Worm (Caenorhabditis elegans): ENCODE data around the gene Y43F8B.29.

The Y43F8B.29 gene

DNA sequence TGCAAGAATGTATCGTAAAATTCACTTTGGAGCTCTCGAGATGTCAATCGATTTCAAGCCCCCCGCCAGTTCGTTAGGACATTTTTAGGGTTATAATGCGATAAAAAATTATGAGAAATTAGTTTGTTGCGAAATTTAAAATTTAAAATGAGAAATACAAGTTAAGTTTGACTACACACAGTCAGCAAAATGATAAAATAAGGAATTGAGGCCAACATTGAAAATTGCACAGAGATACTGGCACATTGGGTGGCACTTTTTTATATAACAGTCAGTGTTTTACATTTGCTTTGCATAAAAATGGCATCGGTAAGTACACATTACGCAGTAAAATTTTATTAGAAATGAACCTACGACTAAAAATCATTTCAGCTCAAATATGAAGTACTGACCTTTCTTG is 23.3 kb upstream of the Y43F8B.29 start, which contains the start of gene Y43F8B.12:
Gene Y43F8B.12 (plus strand): TSS at position 301 of the 400 bp plus-strand sequence.
- TF ChIP-seq ZK337.2 (GFP tag; IDR thresholded peaks at IDR 0.05) (no peak), nhr-42 (GFP tag; IDR thresholded peaks at IDR 0.05) (no peak), sdz-12 (GFP tag; optimal IDR thresholded peaks at IDR 0.05) (no peak), F37D6.2 (tag; optimal IDR thresholded peaks at IDR 0.05) (no peak), nhr-6 (tag; optimal IDR thresholded peaks at IDR 0.05) (no peak), mxl-3 (GFP tag; optimal IDR thresholded peaks at IDR 0.05) (no peak), daf-16 (GFP tag; optimal IDR thresholded peaks at IDR 0.05) (no peak), daf-16 (tag; optimal IDR thresholded peaks at IDR 0.05) (no peak), dve-1 (tag; optimal IDR thresholded peaks at IDR 0.05; ENCODE audit: insufficient read depth) (no peak), spr-1 (tag; optimal IDR thresholded peaks at IDR 0.05) (no peak), attf-4 (tag; optimal IDR thresholded peaks at IDR 0.05) (no peak), rbr-2 (tag; optimal IDR thresholded peaks at IDR 0.05) (no peak), zfp-2 (tag; optimal IDR thresholded peaks at IDR 0.05) (no peak), snpc-4 (tag; optimal IDR thresholded peaks at IDR 0.05) (no peak), fos-1 (tag; optimal IDR thresholded peaks at IDR 0.05) (no peak), fkh-10 (GFP tag; optimal IDR thresholded peaks at IDR 0.05) (no peak), spr-3 (GFP tag; optimal IDR thresholded peaks at IDR 0.05) (no peak), F44E2.7 (GFP tag; IDR thresholded peaks at IDR 0.05) (no peak), egl-27 (tag; optimal IDR thresholded peaks at IDR 0.05) (no peak), ctbp-1 (GFP tag; IDR thresholded peaks at IDR 0.05) (no peak), T26A8.4 (GFP tag; IDR thresholded peaks at IDR 0.05) (no peak)

DNA sequence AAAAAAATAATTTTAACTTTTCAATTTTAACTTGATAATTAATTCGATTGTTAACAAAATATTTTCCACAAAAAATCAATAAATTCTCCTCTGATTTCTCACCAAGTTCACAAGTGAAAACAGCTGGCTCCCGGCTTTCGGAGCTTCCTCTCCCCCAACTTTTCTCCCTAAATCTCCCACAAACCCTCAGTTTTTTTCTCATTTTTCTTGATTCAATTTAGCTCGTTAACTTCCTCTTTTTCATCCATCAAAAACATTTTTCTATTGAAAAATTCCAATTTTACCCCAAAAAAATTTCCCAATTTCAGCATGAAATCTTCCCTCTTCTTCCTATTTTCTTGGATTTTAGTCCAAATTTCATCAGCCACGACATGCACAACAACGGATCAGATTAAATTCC is 21.0 kb upstream of the Y43F8B.29 start, which contains the start of gene Y43F8B.11:
Gene Y43F8B.11 (plus strand): TSS at position 301 of the 400 bp plus-strand sequence.
- no peak for TF ChIP-seq ceh-82 (tag; optimal IDR thresholded peaks at IDR 0.05)
- TF ChIP-seq aha-1 (tag) = peak; percentile 62

DNA sequence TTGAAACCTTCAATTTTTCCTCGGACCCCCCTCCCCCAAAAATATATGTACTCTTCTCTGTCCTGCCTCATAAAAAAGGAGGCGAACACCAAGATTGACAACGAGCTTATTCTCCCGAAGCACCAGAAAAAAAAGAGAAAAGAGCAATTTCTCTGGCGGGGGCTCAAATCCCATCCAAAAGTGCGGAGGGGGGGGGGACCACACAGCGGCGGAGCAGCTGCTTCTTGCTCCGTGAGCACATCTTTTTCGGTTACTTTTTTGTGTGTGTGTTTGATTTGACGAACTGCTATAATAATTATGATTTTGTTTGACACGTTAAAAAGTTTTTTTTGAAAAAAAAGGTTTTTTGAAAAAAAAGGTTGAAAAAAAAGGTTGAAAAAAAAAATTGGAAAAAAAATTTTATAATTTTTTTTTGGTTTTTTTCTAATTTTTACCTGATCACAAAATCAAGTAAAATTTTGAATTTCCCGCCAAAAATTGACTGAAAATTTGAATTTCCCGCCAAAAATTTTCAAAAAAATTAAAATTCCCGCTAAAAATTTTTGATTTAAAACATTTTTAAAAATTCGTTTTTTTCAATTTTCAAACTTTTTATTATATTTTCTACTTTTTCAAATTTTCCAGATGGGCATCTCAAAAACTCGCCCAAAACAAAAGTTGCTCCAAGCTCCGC is 17.4 kb upstream of the Y43F8B.29 start, which contains the start of gene Y43F8B.10:
Gene Y43F8B.10 (plus strand): TSS at position 623 of the 673 bp plus-strand sequence.
- peak; percentile 52; the same call in 1 of the 2 replicates for TF ChIP-seq set-16 (GFP tag; IDR thresholded peaks at IDR 0.05)
- no peak for TF ChIP-seq lin-15B (tag; optimal IDR thresholded peaks at IDR 0.05)

DNA sequence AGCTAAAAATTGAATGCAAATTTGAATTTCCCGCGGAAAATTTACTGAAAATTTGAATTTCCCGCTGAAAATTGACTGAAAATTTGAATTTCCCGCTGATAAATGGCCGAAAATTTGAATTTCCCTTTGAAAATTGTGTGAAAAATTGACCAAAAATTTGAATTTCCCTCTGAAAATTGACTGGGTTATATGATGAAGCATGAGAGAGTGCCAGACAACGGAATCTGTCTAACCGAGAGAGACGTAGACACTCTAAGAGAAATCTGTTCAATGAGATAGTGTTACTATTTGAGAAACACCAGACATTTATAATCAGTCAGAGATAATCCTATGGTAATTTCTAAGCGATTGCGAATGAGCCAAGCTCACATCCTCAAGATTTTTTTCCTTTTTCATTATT is 14.1 kb upstream of the Y43F8B.29 start:
- TF ChIP-seq madf-9 (GFP tag; conservative IDR thresholded peaks at IDR 0.05) (no peak), R02D3.7 (tag; optimal IDR thresholded peaks at IDR 0.05) (no peak), aly-2 (tag; optimal IDR thresholded peaks at IDR 0.05) (no peak), daf-19 (GFP tag; conservative IDR thresholded peaks at IDR 0.05) (no peak), lir-3 (tag; optimal IDR thresholded peaks at IDR 0.05) (no peak), zip-2 (tag; optimal IDR thresholded peaks at IDR 0.05) (no peak), lin-13 (GFP tag; optimal IDR thresholded peaks at IDR 0.05) (no peak), lin-29 (GFP tag; IDR thresholded peaks at IDR 0.05) (no peak)

DNA sequence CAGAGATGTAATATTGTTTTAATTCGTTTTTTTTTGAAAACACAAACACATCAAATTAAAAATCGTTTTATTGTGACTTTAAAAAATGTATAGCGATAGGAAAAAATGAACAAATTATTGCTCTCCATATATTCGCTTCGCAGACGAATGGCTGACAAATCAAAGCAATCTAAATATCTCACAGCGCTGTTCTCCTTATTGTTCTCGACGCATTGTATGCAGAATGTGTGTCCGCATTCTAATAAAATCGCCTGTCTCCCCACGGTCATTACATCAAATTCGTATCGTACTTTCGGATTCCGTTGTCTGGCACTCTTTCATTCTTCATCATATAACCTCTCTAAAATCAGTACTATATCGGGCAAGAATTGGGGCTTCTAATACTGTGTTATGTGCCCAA is 13.6 kb upstream of the Y43F8B.29 start, which contains the start of gene Y43F8B.9:
Gene Y43F8B.9 (plus strand): TSS at position 301 of the 400 bp plus-strand sequence.
- TF ChIP-seq lin-15B (tag; optimal IDR thresholded peaks at IDR 0.05) (no peak), hif-1 (tag; optimal IDR thresholded peaks at IDR 0.05) (no peak), ceh-28 (tag; optimal IDR thresholded peaks at IDR 0.05) (no peak), zfp-3 (GFP tag; conservative IDR thresholded peaks at IDR 0.05) (no peak), hmg-1.1 (GFP tag; IDR thresholded peaks at IDR 0.05) (no peak), ZK546.5 (tag; optimal IDR thresholded peaks at IDR 0.05) (no peak), nhr-28 (tag; optimal IDR thresholded peaks at IDR 0.05) (no peak), ceh-62 (tag; optimal IDR thresholded peaks at IDR 0.05) (no peak), ces-1 (GFP tag; optimal IDR thresholded peaks at IDR 0.05) (no peak)
